Fruit fly (Drosophila melanogaster) whole organism, prepupa: ENCODE data around the gene Past1.

ENCODE experiments used
- CG11902 ChIP-seq: fragments of 200-800 bp; sonication (Bioruptor generic); optimal IDR thresholded peaks from 3 replicates; lab custom pipeline; 2016; ENCODE audit warnings: missing biosample characterization, missing genetic modification characterization
- CG34406 ChIP-seq: fragments of 200-800 bp; sonication (Bioruptor generic); optimal IDR thresholded peaks from 3 replicates; lab custom pipeline; 2016; ENCODE audit warnings: missing biosample characterization, missing genetic modification characterization
- CG4318 ChIP-seq: fragments of 200-800 bp; sonication (Bioruptor generic); optimal IDR thresholded peaks from 3 replicates; lab custom pipeline; 2017; ENCODE audit warnings: missing biosample characterization, mild to moderate bottlenecking, missing genetic modification characterization
- CG6854 ChIP-seq: fragments of 200-800 bp; sonication (Bioruptor generic); optimal IDR thresholded peaks from 2 replicates; lab custom pipeline; 2017; ENCODE audit warnings: missing biosample characterization, mild to moderate bottlenecking, missing genetic modification characterization
- CG8319 ChIP-seq: fragments of 200-800 bp; sonication (Bioruptor generic); optimal IDR thresholded peaks from 3 replicates; lab custom pipeline; 2016; ENCODE audit warnings: missing biosample characterization, missing genetic modification characterization
- CG8632 ChIP-seq: fragments of 200-800 bp; sonication (Bioruptor generic); optimal IDR thresholded peaks from 3 replicates; lab custom pipeline; 2016; ENCODE audit warnings: missing biosample characterization, missing genetic modification characterization
- Hr39 ChIP-seq: fragments of 200-800 bp; sonication (Bioruptor generic); optimal IDR thresholded peaks from 2 replicates; lab custom pipeline; 2016; ENCODE audit warnings: missing biosample characterization, missing genetic modification characterization
- Sox102F ChIP-seq: fragments of 200-800 bp; sonication (Bioruptor generic); optimal IDR thresholded peaks from 2 replicates; lab custom pipeline; 2016; ENCODE audit warnings: missing biosample characterization, mild to moderate bottlenecking, missing genetic modification characterization
- Sox15 ChIP-seq: fragments of 200-800 bp; sonication (Bioruptor generic); optimal IDR thresholded peaks from 3 replicates; lab custom pipeline; 2016; ENCODE audit warnings: missing biosample characterization, missing genetic modification characterization
- eg ChIP-seq: fragments of 200-800 bp; sonication (Bioruptor generic); IDR thresholded peaks from 3 replicates; pipeline ENCODE4 v1.3.6; 2022; ENCODE audit warnings: missing biosample characterization, missing genetic modification characterization
- pdm3 ChIP-seq: fragments of 200-800 bp; sonication (Bioruptor generic); optimal IDR thresholded peaks from 3 replicates; lab custom pipeline; 2016; ENCODE audit warnings: missing biosample characterization, missing genetic modification characterization
- ss ChIP-seq, 2 experiments: fragments of 200-800 bp; sonication (Bioruptor generic); optimal IDR thresholded peaks; 2 replicates in 1 of 2; 3 replicates in 1 of 2; lab custom pipeline; 2017 to 2018; ENCODE audit warnings: mild to moderate bottlenecking in 2 of 2, missing biosample characterization in 2 of 2, missing genetic modification characterization in 2 of 2, moderate library complexity in 1 of 2

dm6 chr3R:12674041-12674623, 23.0 kb upstream of the Past1 start, which contains the start of gene Gnmt:
- TF ChIP-seq CG8632 (no peak), Sox15 (GFP tag; lab: Kevin White, UChicago) (no peak), CG4318 (no peak), ss (GFP tag; optimal IDR thresholded peaks at IDR 0.05; lab: Kevin White, UChicago) (no peak), CG8319 (GFP tag; lab: Kevin White, UChicago) (no peak), pdm3 (GFP tag; lab: Kevin White, UChicago) (no peak), Sox102F (no peak), CG11902 (GFP tag; lab: Kevin White, UChicago) (no peak), eg (GFP tag; lab: Robert Waterston, UW) (no peak), CG34406 (GFP tag; lab: Kevin White, UChicago) (no peak), CG6854 (GFP tag; lab: Kevin White, UChicago) (no peak), Hr39 (GFP tag; lab: Kevin White, UChicago) (no peak)
